Worm (Caenorhabditis elegans) whole organism, L1 larva: ENCODE data around the gene algn-14.
A peak's percentile ranks its signal among the peaks of the same experiment; 100 is the strongest.

ENCODE experiments used
- C34B4.2 ChIP-seq: sonication (generic microtip); optimal IDR thresholded peaks from 2 replicates; lab custom pipeline; 2017; ENCODE audit warnings: mild to moderate bottlenecking, missing genetic modification characterization, missing compliant biosample characterization
- F16B12.6 ChIP-seq: fragments of 150-350 bp; optimal IDR thresholded peaks from 2 replicates; lab custom pipeline; 2014; ENCODE audit warnings: missing biosample characterization, missing genetic modification characterization
- Y116A8C.19 ChIP-seq: sonication (generic microtip); optimal IDR thresholded peaks from 2 replicates; lab custom pipeline; 2016; ENCODE audit warnings: missing compliant biosample characterization, missing genetic modification characterization, borderline replicate concordance
- aha-1 ChIP-seq: fragments of 150-350 bp; optimal IDR thresholded peaks from 2 replicates; lab custom pipeline; 2014; ENCODE audit warnings: missing biosample characterization, missing genetic modification characterization
- ceh-63 ChIP-seq: fragments of 200-800 bp; sonication (Bioruptor generic); optimal IDR thresholded peaks from 2 replicates; lab custom pipeline; 2018; ENCODE audit warnings: mild to moderate bottlenecking, missing genetic modification characterization, missing compliant biosample characterization
- ces-1 ChIP-seq: fragments of 150-350 bp; optimal IDR thresholded peaks from 2 replicates; lab custom pipeline; 2014; ENCODE audit warnings: missing biosample characterization, missing genetic modification reagents, missing genetic modification characterization
- dsc-1 ChIP-seq: sonication (generic microtip); optimal IDR thresholded peaks from 2 replicates; lab custom pipeline; 2016; ENCODE audit warnings: mild to moderate bottlenecking, missing genetic modification characterization, missing compliant biosample characterization
- efl-1 ChIP-seq, 4 experiments: fragments of 150-350 bp; optimal IDR thresholded peaks in 3 of 4; peaks in 1 of 4; 1 replicate in 1 of 4; 2 replicates in 3 of 4; lab custom pipeline; 2014; ENCODE audit warnings: missing biosample characterization in 2 of 4, missing genetic modification characterization in 2 of 4, missing genetic modification reagents in 2 of 4
- egl-27 ChIP-seq, 2 experiments: fragments of 150-350 bp in 1 of 2; sonication (generic microtip); optimal IDR thresholded peaks; 3 replicates each; lab custom pipeline; 2017 to 2018; ENCODE audit warnings: missing biosample characterization in 2 of 2, missing genetic modification characterization in 2 of 2, missing genetic modification reagents in 2 of 2
- elt-2 ChIP-seq: sonication (generic microtip); optimal IDR thresholded peaks from 2 replicates; lab custom pipeline; 2016; ENCODE audit warnings: missing genetic modification characterization, mild to moderate bottlenecking, inconsistent platforms, missing compliant biosample characterization, missing genetic modification reagents
- ets-5 ChIP-seq: fragments of 200-800 bp; sonication (Bioruptor generic); IDR thresholded peaks from 2 replicates; pipeline ENCODE4 v1.3.6; 2022; ENCODE audit warnings: missing genetic modification characterization, missing compliant biosample characterization
- fkh-4 ChIP-seq: sonication (generic microtip); optimal IDR thresholded peaks from 2 replicates; lab custom pipeline; 2016; ENCODE audit warnings: missing compliant biosample characterization, missing genetic modification characterization, borderline replicate concordance
- fkh-8 ChIP-seq: sonication (generic microtip); optimal IDR thresholded peaks from 2 replicates; lab custom pipeline; 2016; ENCODE audit warnings: mild to moderate bottlenecking, missing genetic modification characterization, missing compliant biosample characterization
- hpl-2 ChIP-seq: fragments of 150-350 bp; optimal IDR thresholded peaks from 2 replicates; lab custom pipeline; 2014; ENCODE audit warnings: missing biosample characterization, missing genetic modification reagents, missing genetic modification characterization
- jun-1 ChIP-seq: fragments of 150-350 bp; optimal IDR thresholded peaks from 2 replicates; lab custom pipeline; 2014; ENCODE audit warnings: missing biosample characterization, missing genetic modification reagents, missing genetic modification characterization
- lin-35 ChIP-seq, 2 experiments: fragments of 150-350 bp; optimal IDR thresholded peaks; 2 replicates each; lab custom pipeline; 2014; ENCODE audit warnings: missing biosample characterization in 2 of 2, missing genetic modification characterization in 2 of 2, missing genetic modification reagents in 2 of 2
- lin-39 ChIP-seq: fragments of 150-350 bp; optimal IDR thresholded peaks from 2 replicates; lab custom pipeline; 2014; ENCODE audit warnings: missing biosample characterization, missing genetic modification reagents, missing genetic modification characterization
- mdl-1 ChIP-seq, 2 experiments: fragments of 150-350 bp; optimal IDR thresholded peaks; 2 replicates each; lab custom pipeline; 2014 to 2017; ENCODE audit warnings: missing biosample characterization in 2 of 2, missing genetic modification characterization in 2 of 2, inconsistent platforms in 1 of 2
- nhr-11 ChIP-seq: fragments of 150-350 bp; optimal IDR thresholded peaks from 2 replicates; lab custom pipeline; 2014; ENCODE audit warnings: missing biosample characterization, missing genetic modification characterization
- nhr-19 ChIP-seq: fragments of 200-800 bp; sonication (Bioruptor generic); conservative IDR thresholded peaks from 2 replicates; pipeline ENCODE4 v1.3.6; 2022; ENCODE audit warnings: missing genetic modification characterization, missing compliant biosample characterization
- nhr-47 ChIP-seq: sonication (generic microtip); optimal IDR thresholded peaks from 2 replicates; lab custom pipeline; 2016; ENCODE audit warnings: mild to moderate bottlenecking, missing genetic modification characterization, moderate library complexity, missing compliant biosample characterization
- nhr-71 ChIP-seq: sonication (generic microtip); optimal IDR thresholded peaks from 2 replicates; lab custom pipeline; 2016; ENCODE audit warnings: mild to moderate bottlenecking, missing genetic modification characterization, moderate library complexity, missing compliant biosample characterization
- nhr-76 ChIP-seq: sonication (generic microtip); optimal IDR thresholded peaks from 2 replicates; lab custom pipeline; 2017; ENCODE audit warnings: missing biosample characterization, missing genetic modification characterization
- nhr-77 ChIP-seq: fragments of 150-350 bp; optimal IDR thresholded peaks from 2 replicates; lab custom pipeline; 2014; ENCODE audit warnings: missing biosample characterization, missing genetic modification characterization
- nhr-84 ChIP-seq: sonication (generic microtip); optimal IDR thresholded peaks from 2 replicates; lab custom pipeline; 2017; ENCODE audit warnings: missing biosample characterization, missing genetic modification characterization
- nhr-90 ChIP-seq: sonication (generic microtip); optimal IDR thresholded peaks from 2 replicates; lab custom pipeline; 2016; ENCODE audit warnings: mild to moderate bottlenecking, missing genetic modification characterization, missing compliant biosample characterization; ENCODE audit not compliant: poor library complexity
- pag-3 ChIP-seq: sonication (generic microtip); optimal IDR thresholded peaks from 2 replicates; lab custom pipeline; 2017; ENCODE audit warnings: missing genetic modification characterization, mild to moderate bottlenecking, missing compliant biosample characterization, antibody characterized with exemption, borderline replicate concordance; ENCODE audit not compliant: insufficient read depth
- pax-3 ChIP-seq: fragments of 200-800 bp; sonication (Bioruptor generic); optimal IDR thresholded peaks from 2 replicates; lab custom pipeline; 2018; ENCODE audit warnings: mild to moderate bottlenecking, missing genetic modification characterization, moderate library complexity, missing compliant biosample characterization
- snu-23 ChIP-seq: sonication (generic microtip); optimal IDR thresholded peaks from 2 replicates; lab custom pipeline; 2016; ENCODE audit warnings: missing genetic modification characterization, missing compliant biosample characterization
- sox-4 ChIP-seq: sonication (generic microtip); optimal IDR thresholded peaks from 2 replicates; lab custom pipeline; 2016; ENCODE audit warnings: missing genetic modification characterization, missing compliant biosample characterization
- sup-37 ChIP-seq: fragments of 200-800 bp; sonication (Bioruptor generic); optimal IDR thresholded peaks from 2 replicates; lab custom pipeline; 2018; ENCODE audit warnings: mild to moderate bottlenecking, missing genetic modification characterization, missing compliant biosample characterization
- unc-130 ChIP-seq: fragments of 150-350 bp; optimal IDR thresholded peaks from 2 replicates; lab custom pipeline; 2017; ENCODE audit warnings: missing biosample characterization, missing genetic modification characterization, inconsistent platforms
- unc-30 ChIP-seq: sonication (generic microtip); optimal IDR thresholded peaks from 2 replicates; lab custom pipeline; 2017; ENCODE audit warnings: missing biosample characterization, missing genetic modification characterization
- unc-86 ChIP-seq: sonication (generic microtip); optimal IDR thresholded peaks from 2 replicates; lab custom pipeline; 2016; ENCODE audit warnings: missing genetic modification characterization, missing compliant biosample characterization
- xbp-1 ChIP-seq: sonication (generic microtip); optimal IDR thresholded peaks from 2 replicates; lab custom pipeline; 2016; ENCODE audit warnings: missing genetic modification characterization, missing compliant biosample characterization
- zip-4 ChIP-seq: fragments of 200-800 bp; sonication (Bioruptor generic); optimal IDR thresholded peaks from 2 replicates; lab custom pipeline; 2018; ENCODE audit warnings: mild to moderate bottlenecking, missing genetic modification characterization, moderate library complexity, missing compliant biosample characterization

Gene algn-14

DNA sequence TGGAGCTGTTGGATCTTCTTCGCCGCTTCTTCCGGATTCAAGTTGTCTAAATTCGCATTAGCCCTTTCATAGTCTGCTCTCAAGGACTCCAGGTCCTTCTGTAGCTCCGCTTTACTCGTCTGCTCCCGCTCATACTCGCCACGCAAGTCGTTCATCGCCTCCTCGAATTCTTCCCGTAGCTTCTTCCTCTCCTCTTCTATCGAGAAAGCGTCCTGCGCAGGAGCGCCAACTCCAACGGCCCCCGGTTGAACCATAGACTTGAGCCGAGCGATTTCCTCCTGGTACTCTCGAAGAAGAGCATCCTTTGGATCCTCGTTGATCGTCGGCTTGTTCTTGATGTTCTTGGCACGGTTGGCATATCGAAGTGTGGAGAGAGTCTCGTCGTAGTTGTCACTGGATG is 5.8 kb downstream of the algn-14 start:
- TF ChIP-seq nhr-11 (no peak), nhr-47 (no peak), nhr-90 (tag; lab: Kevin White, UChicago) (no peak), elt-2 (tag; lab: Kevin White, UChicago) (no peak)

DNA sequence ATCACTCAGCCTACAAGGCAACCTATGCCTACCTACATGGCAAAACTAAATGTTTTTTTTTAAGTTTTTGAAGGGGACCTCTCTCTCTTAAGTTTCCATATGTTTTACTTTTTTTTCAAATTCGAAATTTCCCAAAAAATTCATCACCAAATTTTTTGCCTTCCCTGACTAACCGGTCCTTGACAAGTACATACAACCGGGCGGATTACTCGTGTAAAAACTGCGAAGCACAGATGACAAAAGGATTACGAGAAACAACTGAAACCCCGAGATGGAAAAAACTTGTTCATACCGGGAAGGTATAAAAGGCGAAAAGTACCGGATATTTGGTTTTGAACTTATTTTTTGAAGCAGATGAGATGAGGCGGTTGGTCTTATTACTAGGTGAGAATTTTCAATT is 8.8 kb downstream of the algn-14 start, which contains the start of gene K09B3.1:
K09B3.1 (plus strand) TSS at position 301 of the 400 bp plus-strand sequence.
- TF ChIP-seq Y116A8C.19 (tag; lab: Kevin White, UChicago) (no peak), lin-39 (no peak)

DNA sequence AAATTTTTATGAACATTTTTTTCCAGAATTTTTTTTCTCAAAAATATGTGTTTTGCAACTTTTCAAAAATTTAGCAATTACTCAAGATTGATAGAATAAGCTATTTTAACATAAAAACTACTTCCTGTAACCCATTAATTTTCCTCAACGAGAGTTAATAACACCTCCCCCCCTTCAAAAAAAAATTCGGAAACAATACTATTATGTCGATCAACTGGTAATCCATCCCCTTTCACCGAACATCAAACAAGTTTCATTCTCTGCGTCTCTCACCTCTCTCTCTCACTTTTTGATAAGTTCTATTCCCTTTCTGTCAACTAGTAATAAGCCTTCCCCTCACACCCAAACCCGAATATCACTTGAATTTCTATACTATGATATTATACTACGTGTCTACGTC is 19.3 kb downstream of the algn-14 start, which contains the start of gene glct-6:
glct-6 (plus strand) TSS at position 301 of the 400 bp plus-strand sequence.
- TF ChIP-seq snu-23 (GFP tag; lab: Kevin White, UChicago), result peak; percentile 0
- TF ChIP-seq fkh-4 (tag; lab: Kevin White, UChicago), result no peak
- TF ChIP-seq nhr-76 (tag; lab: Kevin White, UChicago), result no peak
- no peak for TF ChIP-seq C34B4.2

DNA sequence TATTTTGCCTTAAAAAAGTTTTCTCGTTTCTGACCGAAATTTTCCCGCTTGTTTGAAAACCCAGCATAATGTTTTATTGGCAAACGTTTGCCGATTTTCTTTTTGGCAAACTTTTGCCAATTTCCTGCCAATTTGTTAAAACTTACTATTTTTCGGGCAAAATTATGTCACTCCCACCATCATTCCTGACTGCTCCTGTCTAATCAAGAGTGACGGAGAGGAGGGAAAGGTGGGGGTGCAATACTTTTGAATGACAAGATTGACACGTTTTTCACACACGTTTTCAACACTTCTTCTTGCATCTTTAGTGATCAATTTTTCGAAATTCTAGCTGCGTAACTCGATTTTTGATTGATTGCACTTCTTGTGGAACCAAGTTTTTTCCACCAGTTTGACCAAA is 21.7 kb downstream of the algn-14 start:
- no peak for TF ChIP-seq nhr-77 (tag; lab: Kevin White, UChicago)
- TF ChIP-seq ceh-63 (GFP tag; lab: Kevin White, UChicago), result no peak
- TF ChIP-seq efl-1 (optimal IDR thresholded peaks at IDR 0.05; lab: Kevin White, UChicago), result no peak
- peak in 1 of 2 experiments; percentile 7 for TF ChIP-seq efl-1 (GFP tag; optimal IDR thresholded peaks at IDR 0.05 in 1 of 2; lab: Kevin White, UChicago)
- TF ChIP-seq unc-86 (tag; lab: Kevin White, UChicago), result no peak
- no peak for TF ChIP-seq unc-30
- TF ChIP-seq nhr-71 (tag; lab: Kevin White, UChicago), result no peak

DNA sequence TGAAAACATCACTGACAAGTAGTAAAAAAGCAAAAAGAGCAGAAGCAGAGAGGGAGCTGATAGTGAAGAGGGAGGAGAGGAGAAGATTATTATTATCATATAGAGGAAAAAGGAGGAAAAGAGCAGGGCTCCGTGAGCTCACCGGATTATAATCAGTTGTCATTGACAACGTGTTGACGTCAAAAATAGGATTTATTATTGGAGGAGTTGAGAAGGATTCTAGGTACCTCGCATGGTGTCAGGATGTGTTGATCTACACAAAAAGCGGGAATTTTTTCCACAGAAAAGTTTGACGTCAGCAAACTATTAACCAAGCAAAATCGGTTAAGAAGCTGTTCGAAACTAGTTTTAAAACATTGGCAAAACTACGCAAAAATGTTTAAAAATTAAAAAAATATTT is 29.1 kb downstream of the algn-14 start:
- TF ChIP-seq xbp-1 (tag; lab: Kevin White, UChicago), result no peak
- TF ChIP-seq F16B12.6 (tag; lab: Kevin White, UChicago), result no peak
- no peak for TF ChIP-seq sup-37 (GFP tag; lab: Kevin White, UChicago)
- peak; percentile 42 for TF ChIP-seq nhr-71 (tag; lab: Kevin White, UChicago)
- TF ChIP-seq ces-1 (GFP tag; lab: Kevin White, UChicago), result no peak
- TF ChIP-seq sox-4 (tag; lab: Kevin White, UChicago), result peak; percentile 67
- TF ChIP-seq lin-35 (GFP tag; optimal IDR thresholded peaks at IDR 0.05; lab: Kevin White, UChicago), result peak in 1 of 2 experiments; percentile 7
- no peak for TF ChIP-seq pag-3 (tag; lab: Kevin White, UChicago)
- peak; percentile 88 for TF ChIP-seq fkh-8 (tag; lab: Kevin White, UChicago)
- peak; percentile 48 for TF ChIP-seq nhr-47
- TF ChIP-seq pax-3 (tag; lab: Kevin White, UChicago), result peak; percentile 20
- TF ChIP-seq dsc-1 (tag; lab: Kevin White, UChicago), result peak; percentile 85

DNA sequence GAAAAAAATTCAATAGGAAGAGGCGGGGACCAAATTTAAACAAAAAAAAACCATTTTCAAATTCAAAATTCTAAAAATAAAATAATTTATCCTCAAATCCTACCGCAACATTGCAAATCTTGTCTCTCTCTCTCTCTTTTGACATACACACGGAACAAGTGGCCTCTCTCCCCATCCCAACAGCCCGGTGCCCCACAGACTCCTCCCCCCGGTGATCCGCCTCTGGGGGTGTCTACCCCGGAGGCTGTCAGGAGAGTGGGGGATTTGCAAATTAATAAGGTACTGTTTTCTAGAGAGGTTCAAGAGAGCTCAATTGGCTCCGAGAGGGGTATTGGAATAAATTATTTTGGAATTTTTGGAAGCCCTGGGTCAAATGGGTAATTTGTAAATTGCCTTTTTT is 35.5 kb downstream of the algn-14 start:
- no peak for TF ChIP-seq nhr-47
- no peak for TF ChIP-seq mdl-1 (tag; optimal IDR thresholded peaks at IDR 0.05; lab: Kevin White, UChicago)
- no peak for TF ChIP-seq snu-23 (GFP tag; lab: Kevin White, UChicago)
- TF ChIP-seq nhr-84 (tag; lab: Kevin White, UChicago), result no peak
- TF ChIP-seq ets-5 (GFP tag; lab: Robert Waterston, UW), result no peak
- no peak for TF ChIP-seq C34B4.2
- TF ChIP-seq zip-4 (GFP tag; lab: Kevin White, UChicago), result no peak
- TF ChIP-seq fkh-4 (tag; lab: Kevin White, UChicago), result no peak
- no peak for TF ChIP-seq nhr-19
- TF ChIP-seq egl-27 (tag; optimal IDR thresholded peaks at IDR 0.05; lab: Kevin White, UChicago), result no peak
- no peak for TF ChIP-seq hpl-2 (GFP tag; lab: Kevin White, UChicago)
- no peak for TF ChIP-seq jun-1 (tag; lab: Kevin White, UChicago)
- TF ChIP-seq pag-3 (tag; lab: Kevin White, UChicago), result no peak
- TF ChIP-seq unc-130, result no peak
- TF ChIP-seq nhr-11, result no peak
- TF ChIP-seq unc-30, result no peak
- no peak for TF ChIP-seq aha-1 (tag; lab: Kevin White, UChicago)
- no peak for TF ChIP-seq nhr-77 (tag; lab: Kevin White, UChicago)
- no peak for TF ChIP-seq unc-86 (tag; lab: Kevin White, UChicago)
